Fruit fly (Drosophila melanogaster) whole organism, wandering third instar larva: ENCODE data around the gene CG7512.

Experiments used
- CG32264 ChIP-seq: fragments of 200-800 bp; sonication (Bioruptor generic); optimal IDR thresholded peaks from 2 replicates; lab custom pipeline; 2016; ENCODE audit warnings: missing biosample characterization, missing genetic modification characterization
- h ChIP-seq: fragments of 200-800 bp; sonication (Bioruptor generic); optimal IDR thresholded peaks from 3 replicates; lab custom pipeline; 2016; ENCODE audit warnings: missing biosample characterization, mild to moderate bottlenecking, missing genetic modification characterization
- usp ChIP-seq: fragments of >200 bp; optimal IDR thresholded peaks from 2 replicates; lab custom pipeline; 2017; ENCODE audit warnings: missing biosample characterization, missing genetic modification characterization

DNA sequence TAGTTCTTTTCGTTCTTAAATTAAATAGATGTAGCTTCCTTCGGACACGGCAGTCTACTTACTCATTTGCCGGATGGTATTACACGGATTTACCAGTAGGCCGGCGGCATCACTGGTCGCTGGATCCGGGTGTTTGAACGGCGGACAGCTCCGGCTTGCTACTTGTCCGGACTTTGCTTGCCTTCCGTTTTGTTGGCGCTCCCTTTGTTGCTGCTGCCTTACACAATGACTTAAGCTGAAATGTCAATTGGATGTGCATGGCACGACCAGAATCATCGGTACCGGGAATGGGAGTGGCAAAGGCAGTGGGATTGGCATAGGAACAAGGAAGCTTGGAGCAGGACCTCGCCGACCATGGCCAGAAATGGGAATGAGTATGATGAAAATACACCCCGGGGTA lies 33.2 kb upstream of the CG7512 start:
- TF ChIP-seq CG32264, result no peak
- no peak for TF ChIP-seq usp (GFP tag; lab: Kevin White, UChicago)
- TF ChIP-seq h (GFP tag; lab: Kevin White, UChicago), result no peak
